Worm (Caenorhabditis elegans): ENCODE data around the gene bcl-11.

ce11 chrV:6323602-6324001, 32.2 kb upstream of the bcl-11 start:
- TF ChIP-seq flt-1 (GFP tag; IDR thresholded peaks at IDR 0.05) (no peak), ref-1 (GFP tag; conservative IDR thresholded peaks at IDR 0.05) (no peak), ztf-29 (GFP tag; IDR thresholded peaks at IDR 0.05) (no peak), ztf-23 (GFP tag; IDR thresholded peaks at IDR 0.05) (no peak)

Measured in whole organism, midembryonic.